Worm (Caenorhabditis elegans): ENCODE results near the gene unc-104.

Gene unc-104

ce11 chrII:7001405-7001804 is 6.6 kb downstream of the unc-104 start (continued):
- TF ChIP-seq syd-9 (tag; optimal IDR thresholded peaks at IDR 0.05) (peak; percentile 62), T23F11.4 (GFP tag; optimal IDR thresholded peaks at IDR 0.05) (peak; percentile 72), mec-3 (tag; optimal IDR thresholded peaks at IDR 0.05; ENCODE audit: borderline replicate concordance) (peak; percentile 18), pat-9 (tag; optimal IDR thresholded peaks at IDR 0.05) (peak; percentile 84), ceh-31 (tag; optimal IDR thresholded peaks at IDR 0.05) (peak; percentile 21), ceh-9 (tag; optimal IDR thresholded peaks at IDR 0.05) (peak; percentile 41), hlh-13 (GFP tag; optimal IDR thresholded peaks at IDR 0.05) (peak; percentile 72), lin-11 (tag; optimal IDR thresholded peaks at IDR 0.05) (peak; percentile 75), pha-2 (tag; optimal IDR thresholded peaks at IDR 0.05) (peak; percentile 85), Y22D7AL.16 (tag; optimal IDR thresholded peaks at IDR 0.05) (peak; percentile 70), ztf-16 (tag; optimal IDR thresholded peaks at IDR 0.05) (peak; percentile 63), ahr-1 (tag; optimal IDR thresholded peaks at IDR 0.05) (peak; percentile 34), dmd-4 (tag; optimal IDR thresholded peaks at IDR 0.05; ENCODE audit: borderline replicate concordance) (peak; percentile 65), ceh-2 (tag; optimal IDR thresholded peaks at IDR 0.05) (peak; percentile 50), hlh-6 (tag; optimal IDR thresholded peaks at IDR 0.05) (peak; percentile 87), rnt-1 (tag; optimal IDR thresholded peaks at IDR 0.05) (peak; percentile 50), K02D7.2 (tag; optimal IDR thresholded peaks at IDR 0.05) (peak; percentile 70), ceh-19 (GFP tag; optimal IDR thresholded peaks at IDR 0.05) (peak; percentile 87), ceh-34 (tag; optimal IDR thresholded peaks at IDR 0.05) (peak; percentile 34), madf-2 (tag; optimal IDR thresholded peaks at IDR 0.05) (peak; percentile 78), ceh-48 (tag; optimal IDR thresholded peaks at IDR 0.05) (peak; percentile 59), ttx-3 (tag; optimal IDR thresholded peaks at IDR 0.05) (peak; percentile 70), fax-1 (tag; optimal IDR thresholded peaks at IDR 0.05) (peak; percentile 62), che-1 (tag; optimal IDR thresholded peaks at IDR 0.05) (peak; percentile 85), C08G9.2 (tag; optimal IDR thresholded peaks at IDR 0.05) (peak; percentile 42), tbx-2 (tag; optimal IDR thresholded peaks at IDR 0.05) (peak; percentile 50), sox-2 (GFP tag; IDR thresholded peaks at IDR 0.05) (peak; percentile 74), sox-4 (tag; optimal IDR thresholded peaks at IDR 0.05) (peak; percentile 72), sdc-2 (tag; optimal IDR thresholded peaks at IDR 0.05) (peak; percentile 74)

DNA sequence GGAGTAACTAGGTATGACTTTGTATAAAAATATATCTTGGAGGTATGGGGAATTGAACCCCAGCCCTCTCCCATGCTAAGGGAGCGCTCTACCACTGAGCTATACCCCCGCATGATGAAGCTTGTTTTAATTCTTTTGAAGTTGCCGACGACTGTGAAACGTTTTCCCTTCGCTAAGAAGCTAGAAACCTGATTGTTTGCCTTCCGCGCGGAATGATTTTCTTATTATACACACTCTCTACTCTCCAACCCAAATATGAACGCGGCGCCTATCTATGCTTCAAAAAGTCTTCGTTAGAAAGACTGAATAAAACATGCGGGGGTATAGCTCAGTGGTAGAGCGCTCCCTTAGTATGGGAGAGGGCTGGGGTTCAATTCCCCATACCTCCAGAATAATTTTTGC is 8.2 kb downstream of the unc-104 start:
- TF ChIP-seq ceh-24 (tag; optimal IDR thresholded peaks at IDR 0.05) (no peak), madf-2 (tag; optimal IDR thresholded peaks at IDR 0.05) (peak; percentile 12), rnt-1 (tag; optimal IDR thresholded peaks at IDR 0.05) (no peak), eyg-1 (tag; optimal IDR thresholded peaks at IDR 0.05) (no peak), che-1 (tag; optimal IDR thresholded peaks at IDR 0.05) (peak; percentile 16), nfya-1 (tag; optimal IDR thresholded peaks at IDR 0.05) (peak; percentile 4), sox-4 (tag; optimal IDR thresholded peaks at IDR 0.05) (peak; percentile 7), pros-1 (tag; optimal IDR thresholded peaks at IDR 0.05) (no peak), Y22D7AL.16 (tag; optimal IDR thresholded peaks at IDR 0.05) (peak; percentile 13), pag-3 (tag; optimal IDR thresholded peaks at IDR 0.05; ENCODE audit: borderline replicate concordance) (no peak), ceh-45 (GFP tag; IDR thresholded peaks at IDR 0.05) (no peak), fkh-6 (tag; optimal IDR thresholded peaks at IDR 0.05) (no peak)

- TF ChIP-seq ceh-6 (GFP tag; optimal IDR thresholded peaks at IDR 0.05) (no peak), nhr-232 (tag; optimal IDR thresholded peaks at IDR 0.05) (no peak), syd-9 (tag; optimal IDR thresholded peaks at IDR 0.05) (no peak), ceh-22 (tag; optimal IDR thresholded peaks at IDR 0.05) (no peak), ttx-3 (tag; optimal IDR thresholded peaks at IDR 0.05) (no peak)
Measured at ce11 chrII:7012592-7012991, 17.8 kb downstream of the unc-104 start, which contains the start of gene sqv-7. Gene sqv-7 (minus strand): TSS chrII:7012692.

Measured in whole organism, late embryonic.